Worm (Caenorhabditis elegans): ENCODE results near the gene pie-1.

DNA sequence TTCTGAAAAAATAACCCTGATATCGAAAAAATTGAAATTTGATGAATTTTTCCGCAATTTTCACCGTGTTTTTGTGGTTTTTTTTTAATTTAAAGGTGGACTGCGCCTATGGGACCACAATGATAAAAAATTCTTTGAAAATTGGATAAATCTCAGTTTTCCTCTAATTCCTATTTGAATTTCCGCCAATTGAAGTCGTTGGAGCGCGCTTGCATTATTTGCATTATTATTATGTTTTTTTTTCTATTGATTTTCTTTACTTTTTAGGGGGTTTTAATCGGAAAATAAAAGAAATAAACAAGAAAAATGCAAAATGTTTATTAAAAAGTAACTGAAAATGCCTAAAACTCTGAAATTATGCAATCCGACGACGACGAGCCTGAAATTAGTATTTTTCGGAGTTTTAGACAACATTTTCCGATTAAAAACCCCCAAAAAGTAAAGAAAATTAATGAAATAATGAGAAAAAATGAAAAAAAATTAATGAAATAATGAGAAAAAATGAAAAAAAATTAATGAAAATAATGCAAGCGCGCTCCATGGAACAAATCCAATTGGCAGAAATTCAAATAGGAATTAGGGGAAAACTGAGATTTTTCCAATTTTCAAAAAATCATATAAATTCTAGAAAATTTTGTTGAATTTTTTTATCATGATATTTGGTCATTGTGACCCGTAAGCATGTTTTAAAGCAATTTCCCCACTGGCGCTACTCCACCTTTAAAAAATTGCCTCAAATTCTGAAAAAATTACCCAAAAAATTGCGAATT is 29.1 kb downstream of the pie-1 start:
- TF ChIP-seq cog-1 (tag; optimal IDR thresholded peaks at IDR 0.05) (no peak), flt-1 (GFP tag; IDR thresholded peaks at IDR 0.05) (no peak)
